Worm (Caenorhabditis elegans) whole organism, L1 larva: ENCODE data around the gene T19C3.5.

Experiments used
- C34B4.2 ChIP-seq: sonication (generic microtip); optimal IDR thresholded peaks from 2 replicates; lab custom pipeline; 2017; ENCODE audit warnings: mild to moderate bottlenecking, missing genetic modification characterization, missing compliant biosample characterization
- Y116A8C.19 ChIP-seq: sonication (generic microtip); optimal IDR thresholded peaks from 2 replicates; lab custom pipeline; 2016; ENCODE audit warnings: missing compliant biosample characterization, missing genetic modification characterization, borderline replicate concordance
- aha-1 ChIP-seq: fragments of 150-350 bp; optimal IDR thresholded peaks from 2 replicates; lab custom pipeline; 2014; ENCODE audit warnings: missing biosample characterization, missing genetic modification characterization
- aly-2 ChIP-seq: fragments of 150-350 bp; optimal IDR thresholded peaks from 2 replicates; lab custom pipeline; 2014; ENCODE audit warnings: missing biosample characterization, missing genetic modification characterization
- ceh-8 ChIP-seq: fragments of 200-800 bp; sonication (Bioruptor generic); optimal IDR thresholded peaks from 2 replicates; lab custom pipeline; 2018; ENCODE audit warnings: mild to moderate bottlenecking, missing genetic modification characterization, moderate library complexity, missing compliant biosample characterization
- ceh-90 ChIP-seq: sonication (generic microtip); optimal IDR thresholded peaks from 2 replicates; lab custom pipeline; 2016; ENCODE audit warnings: missing genetic modification characterization, missing compliant biosample characterization
- ces-1 ChIP-seq: fragments of 150-350 bp; optimal IDR thresholded peaks from 2 replicates; lab custom pipeline; 2014; ENCODE audit warnings: missing biosample characterization, missing genetic modification reagents, missing genetic modification characterization
- efl-1 ChIP-seq, 4 experiments: fragments of 150-350 bp; optimal IDR thresholded peaks in 3 of 4; peaks in 1 of 4; 1 replicate in 1 of 4; 2 replicates in 3 of 4; lab custom pipeline; 2014; ENCODE audit warnings: missing biosample characterization in 2 of 4, missing genetic modification characterization in 2 of 4, missing genetic modification reagents in 2 of 4
- egl-27 ChIP-seq, 2 experiments: fragments of 150-350 bp in 1 of 2; sonication (generic microtip); optimal IDR thresholded peaks; 3 replicates each; lab custom pipeline; 2017 to 2018; ENCODE audit warnings: missing biosample characterization in 2 of 2, missing genetic modification characterization in 2 of 2, missing genetic modification reagents in 2 of 2
- fkh-4 ChIP-seq: sonication (generic microtip); optimal IDR thresholded peaks from 2 replicates; lab custom pipeline; 2016; ENCODE audit warnings: missing compliant biosample characterization, missing genetic modification characterization, borderline replicate concordance
- fos-1 ChIP-seq: fragments of 150-350 bp; optimal IDR thresholded peaks from 2 replicates; lab custom pipeline; 2014; ENCODE audit warnings: missing biosample characterization, missing genetic modification characterization
- hlh-4 ChIP-seq: sonication (generic microtip); optimal IDR thresholded peaks from 2 replicates; lab custom pipeline; 2016; ENCODE audit warnings: mild to moderate bottlenecking, missing genetic modification characterization, missing compliant biosample characterization
- irx-1 ChIP-seq: sonication (generic microtip); optimal IDR thresholded peaks from 2 replicates; lab custom pipeline; 2016; ENCODE audit warnings: missing genetic modification characterization, missing compliant biosample characterization
- isw-1 ChIP-seq: fragments of 200-800 bp; sonication (Bioruptor generic); IDR thresholded peaks from 2 replicates; pipeline ENCODE4 v1.3.6; 2022; ENCODE audit warnings: missing genetic modification characterization, missing compliant biosample characterization
- lin-15B ChIP-seq: fragments of 150-350 bp; sonication (generic microtip); optimal IDR thresholded peaks from 3 replicates; lab custom pipeline; 2014; ENCODE audit warnings: missing biosample characterization, missing genetic modification characterization
- lin-35 ChIP-seq, 2 experiments: fragments of 150-350 bp; optimal IDR thresholded peaks; 2 replicates each; lab custom pipeline; 2014; ENCODE audit warnings: missing biosample characterization in 2 of 2, missing genetic modification characterization in 2 of 2, missing genetic modification reagents in 2 of 2
- lin-39 ChIP-seq: fragments of 150-350 bp; optimal IDR thresholded peaks from 2 replicates; lab custom pipeline; 2014; ENCODE audit warnings: missing biosample characterization, missing genetic modification reagents, missing genetic modification characterization
- lir-3 ChIP-seq: sonication (generic microtip); optimal IDR thresholded peaks from 2 replicates; lab custom pipeline; 2016; ENCODE audit warnings: mild to moderate bottlenecking, missing genetic modification characterization, moderate library complexity, missing compliant biosample characterization; ENCODE audit not compliant: poor library complexity
- lsy-2 ChIP-seq, 2 experiments: fragments of 150-350 bp; optimal IDR thresholded peaks; 2 replicates each; lab custom pipeline; 2014; ENCODE audit warnings: missing biosample characterization in 2 of 2, missing genetic modification characterization in 2 of 2
- mef-2 ChIP-seq: fragments of 150-350 bp; optimal IDR thresholded peaks from 2 replicates; lab custom pipeline; 2014; ENCODE audit warnings: missing biosample characterization, missing genetic modification characterization
- mep-1 ChIP-seq: fragments of 150-350 bp; optimal IDR thresholded peaks from 2 replicates; lab custom pipeline; 2014; ENCODE audit warnings: missing biosample characterization, missing genetic modification characterization
- nhr-12 ChIP-seq: sonication (generic microtip); optimal IDR thresholded peaks from 2 replicates; lab custom pipeline; 2017; ENCODE audit warnings: missing biosample characterization, missing genetic modification characterization
- nhr-19 ChIP-seq: fragments of 200-800 bp; sonication (Bioruptor generic); conservative IDR thresholded peaks from 2 replicates; pipeline ENCODE4 v1.3.6; 2022; ENCODE audit warnings: missing genetic modification characterization, missing compliant biosample characterization
- nhr-20 ChIP-seq: sonication (generic microtip); optimal IDR thresholded peaks from 2 replicates; lab custom pipeline; 2016; ENCODE audit warnings: mild to moderate bottlenecking, missing genetic modification characterization, missing compliant biosample characterization
- nhr-237 ChIP-seq: fragments of 150-350 bp; optimal IDR thresholded peaks from 2 replicates; lab custom pipeline; 2014; ENCODE audit warnings: missing biosample characterization, missing genetic modification characterization
- nhr-47 ChIP-seq: sonication (generic microtip); optimal IDR thresholded peaks from 2 replicates; lab custom pipeline; 2016; ENCODE audit warnings: mild to moderate bottlenecking, missing genetic modification characterization, moderate library complexity, missing compliant biosample characterization
- nhr-71 ChIP-seq: sonication (generic microtip); optimal IDR thresholded peaks from 2 replicates; lab custom pipeline; 2016; ENCODE audit warnings: mild to moderate bottlenecking, missing genetic modification characterization, moderate library complexity, missing compliant biosample characterization
- nhr-77 ChIP-seq: fragments of 150-350 bp; optimal IDR thresholded peaks from 2 replicates; lab custom pipeline; 2014; ENCODE audit warnings: missing biosample characterization, missing genetic modification characterization
- pag-3 ChIP-seq: sonication (generic microtip); optimal IDR thresholded peaks from 2 replicates; lab custom pipeline; 2017; ENCODE audit warnings: missing genetic modification characterization, mild to moderate bottlenecking, missing compliant biosample characterization, antibody characterized with exemption, borderline replicate concordance; ENCODE audit not compliant: insufficient read depth
- pqm-1 ChIP-seq: sonication (generic microtip); optimal IDR thresholded peaks from 3 replicates; lab custom pipeline; 2017; ENCODE audit warnings: missing biosample characterization, missing genetic modification characterization
- rnt-1 ChIP-seq: sonication (generic microtip); optimal IDR thresholded peaks from 2 replicates; lab custom pipeline; 2016; ENCODE audit warnings: mild to moderate bottlenecking, missing genetic modification characterization, moderate library complexity, missing compliant biosample characterization
- snu-23 ChIP-seq: sonication (generic microtip); optimal IDR thresholded peaks from 2 replicates; lab custom pipeline; 2016; ENCODE audit warnings: missing genetic modification characterization, missing compliant biosample characterization
- sox-4 ChIP-seq: sonication (generic microtip); optimal IDR thresholded peaks from 2 replicates; lab custom pipeline; 2016; ENCODE audit warnings: missing genetic modification characterization, missing compliant biosample characterization
- sptf-1 ChIP-seq: fragments of 150-350 bp; optimal IDR thresholded peaks from 2 replicates; lab custom pipeline; 2014; ENCODE audit warnings: missing biosample characterization, missing genetic modification characterization
- sup-37 ChIP-seq: fragments of 200-800 bp; sonication (Bioruptor generic); optimal IDR thresholded peaks from 2 replicates; lab custom pipeline; 2018; ENCODE audit warnings: mild to moderate bottlenecking, missing genetic modification characterization, missing compliant biosample characterization
- tlp-1 ChIP-seq: fragments of 150-350 bp; optimal IDR thresholded peaks from 2 replicates; lab custom pipeline; 2014; ENCODE audit warnings: missing biosample characterization, missing genetic modification characterization
- unc-130 ChIP-seq: fragments of 150-350 bp; optimal IDR thresholded peaks from 2 replicates; lab custom pipeline; 2017; ENCODE audit warnings: missing biosample characterization, missing genetic modification characterization, inconsistent platforms
- unc-62 ChIP-seq: fragments of 150-350 bp; optimal IDR thresholded peaks from 2 replicates; lab custom pipeline; 2014; ENCODE audit warnings: missing biosample characterization, missing genetic modification reagents, missing genetic modification characterization
- unc-86 ChIP-seq: sonication (generic microtip); optimal IDR thresholded peaks from 2 replicates; lab custom pipeline; 2016; ENCODE audit warnings: missing genetic modification characterization, missing compliant biosample characterization
- unc-98 ChIP-seq: fragments of 200-800 bp; sonication (Bioruptor generic); IDR thresholded peaks from 2 replicates; pipeline ENCODE4 v1.3.6; 2022; ENCODE audit warnings: missing genetic modification characterization, missing compliant biosample characterization
- xbp-1 ChIP-seq: sonication (generic microtip); optimal IDR thresholded peaks from 2 replicates; lab custom pipeline; 2016; ENCODE audit warnings: missing genetic modification characterization, missing compliant biosample characterization
- zip-4 ChIP-seq: fragments of 200-800 bp; sonication (Bioruptor generic); optimal IDR thresholded peaks from 2 replicates; lab custom pipeline; 2018; ENCODE audit warnings: mild to moderate bottlenecking, missing genetic modification characterization, moderate library complexity, missing compliant biosample characterization
- ztf-11 ChIP-seq, 2 experiments: sonication (generic microtip); optimal IDR thresholded peaks; 2 replicates each; lab custom pipeline; 2016 to 2017; ENCODE audit warnings: missing genetic modification characterization in 2 of 2, missing biosample characterization in 1 of 2, missing compliant biosample characterization in 1 of 2

The T19C3.5 gene

DNA sequence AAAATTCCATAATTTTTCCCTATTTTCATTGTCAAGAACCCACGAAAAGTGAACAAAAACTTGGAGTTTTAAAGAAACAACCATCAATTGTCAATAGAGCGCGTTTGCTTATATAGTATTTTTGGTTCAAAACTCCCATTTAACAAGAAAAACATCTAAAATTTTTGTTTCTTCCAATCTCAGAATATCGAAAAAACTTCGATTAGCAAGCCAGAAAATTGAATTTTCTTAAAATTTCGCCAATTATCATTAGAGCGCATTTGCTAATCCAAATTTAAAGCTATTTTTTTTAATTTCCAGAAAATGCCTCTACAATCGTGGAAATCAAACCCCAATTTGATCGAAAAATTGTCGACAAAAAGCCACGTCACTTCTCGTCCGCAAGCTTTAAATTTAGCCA is 18.7 kb upstream of the T19C3.5 start, which contains the start of gene orai-1:
TSS of gene orai-1 (plus strand) at position 301 of the 400 bp plus-strand sequence.
- no peak for TF ChIP-seq nhr-71 (tag; lab: Kevin White, UChicago)
- no peak for TF ChIP-seq C34B4.2 (tag; lab: Kevin White, UChicago)
- TF ChIP-seq tlp-1 (tag; lab: Kevin White, UChicago) = no peak
- TF ChIP-seq snu-23 (GFP tag; lab: Kevin White, UChicago) = no peak
- no peak for TF ChIP-seq mep-1
- TF ChIP-seq rnt-1 = no peak
- TF ChIP-seq nhr-47 = no peak
- no peak for TF ChIP-seq irx-1
- TF ChIP-seq aha-1 (tag; lab: Kevin White, UChicago) = no peak
- no peak for TF ChIP-seq ces-1 (GFP tag; lab: Kevin White, UChicago)
- TF ChIP-seq, all 84 proteins: peak for 0

DNA sequence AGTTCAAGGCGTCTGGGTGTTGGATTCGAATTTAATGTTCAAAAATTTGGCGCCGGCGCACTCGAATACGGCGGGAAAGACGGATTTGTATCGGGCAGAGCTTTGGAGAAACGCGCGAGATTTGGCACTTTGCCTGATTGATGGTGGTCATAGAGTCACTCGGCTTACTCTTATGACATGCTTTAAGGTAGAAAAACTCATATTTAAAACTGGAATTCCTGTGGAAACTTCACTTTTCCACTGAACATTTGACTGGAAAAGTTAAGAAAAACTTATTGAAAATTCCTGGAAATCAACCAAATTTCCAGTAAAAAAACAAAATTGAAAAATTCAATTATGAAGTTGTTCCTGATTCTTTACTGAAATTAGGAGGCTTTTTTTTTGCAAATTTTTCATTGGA is 16.9 kb upstream of the T19C3.5 start:
- no peak for TF ChIP-seq nhr-77 (tag; lab: Kevin White, UChicago)
- TF ChIP-seq efl-1 (optimal IDR thresholded peaks at IDR 0.05; lab: Kevin White, UChicago) = no peak
- peak in 1 of 2 experiments; percentile 76 for TF ChIP-seq efl-1 (GFP tag; optimal IDR thresholded peaks at IDR 0.05 in 1 of 2; lab: Kevin White, UChicago)

DNA sequence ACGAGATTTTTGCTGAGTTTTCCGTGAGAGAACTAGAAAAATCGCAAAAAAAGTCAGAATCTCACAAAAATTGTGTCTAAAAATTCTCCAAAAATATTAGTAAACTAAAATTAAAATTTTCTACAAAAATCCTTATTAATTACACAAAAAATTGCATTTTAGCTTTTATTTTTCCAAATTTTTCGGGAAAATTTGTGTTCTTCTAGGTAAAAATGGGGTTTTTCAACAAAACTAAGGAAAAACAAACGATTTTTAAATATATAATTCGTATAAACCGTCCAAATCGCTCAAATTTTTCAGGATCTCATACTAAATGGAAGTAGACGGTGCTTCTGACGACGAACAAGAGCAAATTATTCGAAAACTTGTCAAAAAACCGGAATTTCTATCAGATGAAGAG is 14.0 kb upstream of the T19C3.5 start, which contains the start of gene W06E11.1:
TSS of gene W06E11.1 (plus strand) at position 301 of the 400 bp plus-strand sequence.
- TF ChIP-seq unc-62 (GFP tag; lab: Kevin White, UChicago) (no peak), sptf-1 (tag; lab: Kevin White, UChicago) (no peak), pag-3 (no peak), mef-2 (no peak), ztf-11 (tag; optimal IDR thresholded peaks at IDR 0.05; lab: Kevin White, UChicago) (no peak), egl-27 (tag; optimal IDR thresholded peaks at IDR 0.05; lab: Kevin White, UChicago) (no peak), ceh-8 (no peak), lin-39 (tag; lab: Kevin White, UChicago) (no peak), nhr-19 (no peak), lir-3 (tag; lab: Kevin White, UChicago) (no peak), fos-1 (tag; lab: Kevin White, UChicago) (no peak), nhr-20 (tag; lab: Kevin White, UChicago) (no peak), snu-23 (GFP tag; lab: Kevin White, UChicago) (no peak), nhr-71 (tag; lab: Kevin White, UChicago) (no peak)

DNA sequence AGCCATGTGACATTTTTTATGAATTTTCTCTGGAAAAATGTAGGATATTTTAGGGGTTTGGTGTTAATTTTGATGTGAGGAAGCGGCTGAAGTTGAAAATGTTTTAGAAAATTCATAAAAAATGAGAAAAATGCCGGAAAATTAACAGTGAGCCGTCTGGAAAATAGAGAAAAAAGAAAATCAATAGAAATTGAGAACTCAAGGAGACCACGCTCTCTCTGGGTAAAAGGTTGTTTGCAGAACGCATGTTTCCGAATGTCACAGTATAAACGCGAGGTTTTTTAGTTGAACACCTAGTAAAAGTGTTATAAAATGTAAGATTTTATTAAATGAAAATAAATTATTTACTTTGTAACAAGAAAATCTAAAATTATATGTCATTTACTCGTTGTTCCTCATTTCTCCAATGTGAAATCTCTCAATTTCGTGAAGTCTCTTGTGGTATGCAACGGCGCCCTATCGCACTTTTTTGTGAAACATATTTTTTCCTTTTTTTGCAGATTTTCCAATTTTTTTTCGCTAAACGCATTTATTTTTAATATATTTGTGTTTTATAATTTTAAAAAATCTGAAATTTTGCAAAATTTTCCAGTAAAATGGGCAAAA is 12.6 kb upstream of the T19C3.5 start, which contains the start of the genes tag-266 and tag-267:
TSS of gene tag-266 (minus strand) at position 29 of the 606 bp plus-strand sequence.
TSS of gene tag-267 (plus strand) at position 593 of the 606 bp plus-strand sequence.
- TF ChIP-seq nhr-19 (peak; percentile 58), irx-1 (peak; percentile 77), pqm-1 (tag; lab: Kevin White, UChicago) (no peak), efl-1 (optimal IDR thresholded peaks at IDR 0.05; lab: Kevin White, UChicago) (peak; percentile 59 to 62), efl-1 (GFP tag; optimal IDR thresholded peaks at IDR 0.05 in 1 of 2; lab: Kevin White, UChicago) (peak; percentile 64 to 91), isw-1 (GFP tag; lab: Robert Waterston, UW) (peak; percentile 82), lin-35 (GFP tag; optimal IDR thresholded peaks at IDR 0.05; lab: Kevin White, UChicago) (peak; percentile 60 to 75), mep-1 (peak; percentile 77), sox-4 (peak; percentile 43), ztf-11 (tag; optimal IDR thresholded peaks at IDR 0.05; lab: Kevin White, UChicago) (peak in 1 of 2 experiments; percentile 76), nhr-77 (tag; lab: Kevin White, UChicago) (peak; percentile 59), rnt-1 (peak; percentile 76), egl-27 (tag; optimal IDR thresholded peaks at IDR 0.05; lab: Kevin White, UChicago) (no peak), lin-15B (tag; lab: Kevin White, UChicago) (peak; percentile 40), nhr-20 (tag; lab: Kevin White, UChicago) (peak; percentile 65), xbp-1 (tag; lab: Kevin White, UChicago) (peak; percentile 70), fkh-4 (tag; lab: Kevin White, UChicago) (peak; percentile 41), mef-2 (no peak), sup-37 (no peak), ceh-90 (tag; lab: Kevin White, UChicago) (peak; percentile 66), hlh-4 (tag; lab: Kevin White, UChicago) (no peak), unc-130 (tag; lab: Kevin White, UChicago) (peak; percentile 44), zip-4 (GFP tag; lab: Kevin White, UChicago) (no peak), nhr-237 (tag; lab: Kevin White, UChicago) (peak; percentile 69), unc-86 (tag; lab: Kevin White, UChicago) (peak; percentile 47), unc-62 (GFP tag; lab: Kevin White, UChicago) (no peak), Y116A8C.19 (tag; lab: Kevin White, UChicago) (peak; percentile 3), unc-98 (GFP tag; lab: Robert Waterston, UW) (peak; percentile 80), nhr-71 (tag; lab: Kevin White, UChicago) (peak; percentile 87), nhr-12 (tag; lab: Kevin White, UChicago) (no peak), lsy-2 (tag; optimal IDR thresholded peaks at IDR 0.05; lab: Kevin White, UChicago) (peak; percentile 61 to 83), aly-2 (tag; lab: Kevin White, UChicago) (peak; percentile 49)
